Worm (Caenorhabditis elegans): ENCODE measurements around the gene obr-1.
"Not testable (repeated sequence)": the region's sequence is repeated elsewhere in the genome, so short reads cannot be mapped to it uniquely, and the experiment has no call there.

obr-1 gene

DNA sequence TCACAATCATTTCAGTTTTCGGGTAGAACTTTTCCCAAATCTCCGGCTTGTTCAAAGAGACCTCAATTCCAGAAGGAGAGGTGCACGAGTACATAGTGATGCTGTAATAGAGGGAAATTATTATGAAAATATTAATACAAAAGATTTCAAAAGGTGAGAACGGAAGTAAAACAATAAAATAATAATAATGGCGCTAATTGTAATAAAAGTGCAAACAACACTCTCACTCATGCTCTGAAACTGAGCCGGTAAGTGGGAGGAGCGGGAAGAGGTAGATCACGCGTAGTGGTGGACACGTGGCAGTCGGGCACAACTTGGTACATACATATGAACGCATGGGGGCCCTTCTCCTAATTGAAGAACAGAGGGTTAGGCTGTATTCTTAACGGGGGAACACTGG is 43.7 kb downstream of the obr-1 start, which contains the start of gene tbx-37:
Gene tbx-37, minus strand, starts transcription at position 101 of the 400 bp plus-strand sequence.
- TF ChIP-seq sox-2 (GFP tag; IDR thresholded peaks at IDR 0.05), result no peak
- TF ChIP-seq ama-1 (optimal IDR thresholded peaks at IDR 0.05), result no peak
- no peak for TF ChIP-seq syd-9 (tag; optimal IDR thresholded peaks at IDR 0.05)

DNA sequence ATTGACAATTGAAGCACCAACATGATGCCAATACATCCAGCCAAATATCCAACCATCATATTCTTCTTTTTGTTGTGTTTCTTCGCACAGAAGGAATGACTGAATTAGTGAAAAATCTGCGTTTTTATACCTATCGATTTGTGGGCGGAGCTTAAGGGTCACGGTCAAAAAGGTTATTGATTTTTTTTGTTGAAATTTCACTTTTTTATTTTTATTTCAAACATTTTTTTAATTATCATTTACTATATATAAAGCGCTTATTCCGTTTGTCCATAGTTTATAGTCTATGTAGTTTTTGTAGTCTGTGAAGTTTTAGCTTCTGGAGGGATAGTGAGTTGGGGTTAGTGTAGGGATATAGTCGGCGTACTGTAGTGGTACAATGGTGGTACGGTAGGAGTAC is 46.7 kb downstream of the obr-1 start, which contains the start of gene Y47D3A.13:
Gene Y47D3A.13, minus strand, starts transcription at position 101 of the 400 bp plus-strand sequence.
- TF ChIP-seq ama-1 (optimal IDR thresholded peaks at IDR 0.05); tbx-2 (tag; optimal IDR thresholded peaks at IDR 0.05); ceh-31 (tag; optimal IDR thresholded peaks at IDR 0.05): not testable (repeated sequence)

DNA sequence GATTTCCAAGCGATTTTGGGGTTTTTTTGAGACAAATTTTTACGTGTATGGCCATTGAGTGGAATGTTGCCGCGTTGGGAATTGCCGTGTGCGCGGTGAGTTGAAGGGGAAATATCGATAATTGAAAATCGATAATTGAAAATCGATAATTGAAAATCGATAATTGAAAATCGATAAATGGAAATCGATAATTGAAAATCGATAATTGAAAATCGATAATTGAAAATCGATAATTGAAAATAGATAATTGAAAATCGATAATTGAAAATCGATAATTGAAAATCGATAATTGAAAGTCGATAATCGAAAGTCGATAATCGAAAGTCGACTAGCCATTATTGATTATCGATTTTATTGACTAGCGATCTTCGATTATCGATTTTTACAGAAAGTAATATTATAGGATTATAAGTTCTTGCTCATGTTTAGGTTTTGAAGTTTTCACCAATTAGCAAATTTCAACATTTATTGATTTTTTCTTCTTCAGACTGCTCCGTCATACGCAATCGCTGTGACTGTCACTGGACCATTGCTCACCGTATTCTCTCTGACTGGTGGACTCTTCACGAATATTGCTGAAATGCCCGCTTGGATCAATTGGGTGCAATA is 49.0 kb downstream of the obr-1 start:
- TF ChIP-seq ceh-48 (tag; optimal IDR thresholded peaks at IDR 0.05), result peak; percentile 58
- TF ChIP-seq fax-1 (tag; optimal IDR thresholded peaks at IDR 0.05), result no peak

DNA sequence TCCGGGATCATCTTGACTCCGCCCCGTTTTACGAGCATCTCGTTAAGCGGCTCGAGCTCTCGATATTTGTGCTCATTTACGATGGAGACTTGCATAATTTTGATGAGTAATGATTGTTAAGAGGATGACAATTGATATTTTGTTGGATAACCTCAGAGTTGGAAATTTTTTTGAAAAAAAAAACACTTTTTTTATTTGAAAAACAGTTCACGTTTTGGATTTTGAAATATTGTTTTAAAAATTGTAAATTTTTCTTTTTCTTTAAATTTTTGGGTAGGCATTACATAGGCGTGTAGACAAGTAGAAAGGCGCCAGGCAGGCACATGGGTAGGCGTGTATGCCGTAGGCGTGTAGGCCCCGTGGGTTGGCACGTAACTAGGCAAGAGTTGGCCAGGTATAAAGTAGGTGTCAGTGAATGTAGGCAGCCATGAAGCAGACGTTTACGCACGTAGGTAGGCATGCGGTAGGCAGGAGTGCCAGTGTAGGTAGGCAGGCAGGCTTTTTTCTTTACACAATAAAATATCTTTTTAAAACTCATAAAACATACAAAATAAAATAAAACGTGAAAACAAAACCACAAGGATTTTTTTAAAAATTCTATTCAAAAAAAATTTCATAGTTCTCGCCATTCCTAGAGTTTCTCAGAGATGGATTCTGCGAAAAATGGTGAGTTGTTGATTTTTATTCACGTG is 52.4 kb downstream of the obr-1 start, which contains the start of the genes tbx-34 and wht-8:
Gene tbx-34, minus strand, starts transcription at position 101 of the 692 bp plus-strand sequence.
Gene wht-8, plus strand, starts transcription at position 642 of the 692 bp plus-strand sequence.
- TF ChIP-seq nfya-1 (tag; optimal IDR thresholded peaks at IDR 0.05) (no peak), fkh-6 (tag; optimal IDR thresholded peaks at IDR 0.05) (no peak), K09A11.1 (tag; optimal IDR thresholded peaks at IDR 0.05; ENCODE audit: insufficient read depth) (no peak)

DNA sequence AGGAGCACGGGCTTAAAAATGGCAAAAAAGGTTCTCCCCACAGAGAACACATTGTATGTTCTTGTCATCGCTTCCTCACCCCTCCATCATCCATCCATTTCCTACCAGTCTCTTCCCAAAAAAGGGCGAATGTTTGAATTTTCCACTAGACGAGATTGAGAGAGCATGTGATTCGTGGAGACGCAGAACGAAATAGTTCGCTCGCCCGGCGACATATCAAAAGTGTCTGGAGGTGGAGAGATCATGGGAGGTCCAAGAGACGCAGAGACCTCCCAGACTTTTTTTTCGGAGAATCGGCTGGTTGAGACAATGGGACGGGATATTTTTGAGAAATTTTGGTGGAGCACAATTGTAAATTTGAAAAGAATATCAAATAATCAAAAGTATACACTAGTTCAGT is 62.3 kb downstream of the obr-1 start:
- TF ChIP-seq Y22D7AL.16 (tag; optimal IDR thresholded peaks at IDR 0.05), result no peak
- no peak for TF ChIP-seq tbx-7 (tag; optimal IDR thresholded peaks at IDR 0.05)

DNA sequence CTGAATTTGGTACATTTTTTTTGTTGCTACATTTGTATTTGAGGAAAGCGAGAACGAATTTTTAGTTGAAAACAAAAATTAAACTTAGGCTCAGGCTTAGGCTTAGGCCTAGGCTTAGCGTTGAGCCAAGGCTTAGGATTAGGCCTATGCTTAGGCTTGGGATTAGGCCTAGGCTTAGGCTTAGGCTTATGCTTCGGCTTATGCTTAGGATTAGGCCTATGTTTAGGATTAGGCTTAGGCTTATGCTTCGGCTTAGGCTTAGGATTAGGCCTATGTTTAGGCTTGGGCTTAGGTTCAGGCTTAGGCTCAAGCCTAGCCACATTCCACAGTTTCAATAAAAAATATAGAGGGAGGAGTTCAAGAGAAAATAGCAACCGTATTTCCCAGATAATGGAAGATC is 62.9 kb downstream of the obr-1 start:
- peak; percentile 96 for TF ChIP-seq dve-1 (tag; optimal IDR thresholded peaks at IDR 0.05)
- TF ChIP-seq C38D4.7 (GFP tag; optimal IDR thresholded peaks at IDR 0.05), result no peak
- TF ChIP-seq ceh-30 (tag; optimal IDR thresholded peaks at IDR 0.05), result no peak
